Fruit fly (Drosophila melanogaster): ENCODE data around the gene sn.

The sn gene

DNA sequence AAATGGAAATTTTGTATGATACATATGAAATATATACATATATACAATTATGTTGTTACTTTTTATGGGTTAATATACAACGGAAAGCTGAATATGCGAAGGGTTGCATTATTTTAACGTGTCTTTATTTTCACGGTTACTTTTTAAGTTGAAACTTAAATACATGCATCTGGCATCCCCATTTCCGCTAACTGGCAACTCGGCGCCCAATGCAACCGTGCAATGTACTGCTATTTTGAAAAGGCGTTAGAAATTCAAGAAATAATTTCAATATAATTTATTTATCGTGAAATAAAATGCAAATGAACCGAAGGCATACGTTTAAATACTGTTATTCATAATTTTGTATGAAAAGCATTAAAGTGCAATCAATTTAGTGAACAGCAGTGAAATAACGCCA is 22.7 kb downstream of the sn start (continued):
- TF ChIP-seq tup (GFP tag; optimal IDR thresholded peaks at IDR 0.05) (no peak), rib (GFP tag; IDR thresholded peaks at IDR 0.05) (no peak), CG17612 (GFP tag; IDR thresholded peaks at IDR 0.05) (no peak)

DNA sequence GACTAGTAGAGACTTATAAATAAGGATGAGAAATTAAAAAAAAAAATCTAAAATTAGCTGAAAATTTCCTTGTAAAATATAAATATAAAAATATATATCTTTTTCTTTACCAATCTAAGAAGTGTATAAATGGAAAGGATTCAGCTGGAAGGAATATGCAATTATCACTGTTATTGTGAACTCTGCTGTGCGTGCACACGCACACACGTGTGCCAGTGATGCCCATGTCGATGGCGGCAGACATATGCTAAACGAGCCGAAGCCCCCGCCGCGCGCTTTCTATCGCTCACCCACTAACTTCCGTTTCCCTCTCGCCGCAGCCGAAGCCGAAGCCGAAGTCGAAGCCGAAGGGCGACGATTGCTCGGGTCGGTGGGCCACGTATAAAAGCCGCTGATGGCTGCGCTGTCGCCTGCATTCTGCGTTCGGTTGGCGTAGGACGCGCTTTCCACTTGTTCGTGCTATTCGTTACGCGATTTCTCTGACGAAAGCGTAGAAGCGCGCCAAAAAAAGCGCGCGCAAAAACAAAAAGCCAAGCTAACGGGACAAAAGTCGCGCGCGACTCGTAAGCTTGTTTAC is 31.4 kb downstream of the sn start, which contains the start of gene Tbh:
Gene Tbh, plus strand, starts transcription at position 527 of the 577 bp plus-strand sequence.
- TF ChIP-seq dmrt99B (tag; optimal IDR thresholded peaks at IDR 0.05) (peak; percentile 52), CG8478 (optimal IDR thresholded peaks at IDR 0.05) (no peak), NC2β (GFP tag; optimal IDR thresholded peaks at IDR 0.05) (no peak), tll (GFP tag; optimal IDR thresholded peaks at IDR 0.05) (no peak), dan (GFP tag; IDR thresholded peaks at IDR 0.05) (no peak), CG17802 (tag; optimal IDR thresholded peaks at IDR 0.05) (no peak), CG16813 (GFP tag; IDR thresholded peaks at IDR 0.05; ENCODE audit: partially characterized antibody) (no peak), CG2889 (GFP tag; IDR thresholded peaks at IDR 0.05) (no peak), Spps (tag; optimal IDR thresholded peaks at IDR 0.05) (no peak), jing (GFP tag; optimal IDR thresholded peaks at IDR 0.05) (no peak), zfh2 (GFP tag; optimal IDR thresholded peaks at IDR 0.05) (no peak), exex (tag; optimal IDR thresholded peaks at IDR 0.05) (no peak), seq (GFP tag; IDR thresholded peaks at IDR 0.05) (no peak), CG4360 (GFP tag; IDR thresholded peaks at IDR 0.05) (no peak), B-H2 (GFP tag; optimal IDR thresholded peaks at IDR 0.05) (no peak), HLH3B (GFP tag; IDR thresholded peaks at IDR 0.05) (0 out of 2 replicates have a peak, but pooled peaks have one; percentile 39), dm (GFP tag; optimal IDR thresholded peaks at IDR 0.05) (no peak), Dip3 (GFP tag; optimal IDR thresholded peaks at IDR 0.05) (no peak), CG2875 (GFP tag; optimal IDR thresholded peaks at IDR 0.05) (no peak), tin (GFP tag; optimal IDR thresholded peaks at IDR 0.05) (no peak), CG15073 (GFP tag; optimal IDR thresholded peaks at IDR 0.05) (no peak), CG17328 (GFP tag; IDR thresholded peaks at IDR 0.05) (0 out of 2 replicates have a peak, but pooled peaks have one; percentile 6), sim (GFP tag; IDR thresholded peaks at IDR 0.05) (no peak), Sox102F (GFP tag; optimal IDR thresholded peaks at IDR 0.05) (peak; percentile 38), so (GFP tag; IDR thresholded peaks at IDR 0.05) (no peak), Lim3 (GFP tag; IDR thresholded peaks at IDR 0.05) (no peak), sna (GFP tag; IDR thresholded peaks at IDR 0.05; ENCODE audit: partially characterized antibody) (no peak), Chrac-16 (GFP tag; optimal IDR thresholded peaks at IDR 0.05) (no peak), row (GFP tag; IDR thresholded peaks at IDR 0.05) (peak; percentile 63), CG8765 (GFP tag; IDR thresholded peaks at IDR 0.05) (no peak), CG10565 (GFP tag; optimal IDR thresholded peaks at IDR 0.05) (no peak), stwl (tag; optimal IDR thresholded peaks at IDR 0.05) (no peak), CG1832 (GFP tag; optimal IDR thresholded peaks at IDR 0.05) (no peak), bab2 (GFP tag; optimal IDR thresholded peaks at IDR 0.05) (no peak), Hr51 (GFP tag; optimal IDR thresholded peaks at IDR 0.05) (peak in 1 of 2 experiments; percentile 32), Nf-YA (GFP tag; IDR thresholded peaks at IDR 0.05) (no peak), CG13894 (tag; optimal IDR thresholded peaks at IDR 0.05) (peak; percentile 27), sens (GFP tag) (peak; percentile 15), CG10147 (GFP tag; optimal IDR thresholded peaks at IDR 0.05) (no peak), Nf-YB (GFP tag; optimal IDR thresholded peaks at IDR 0.05) (no peak), Vsx1 (GFP tag; optimal IDR thresholded peaks at IDR 0.05) (no peak), bsh (GFP tag; optimal IDR thresholded peaks at IDR 0.05) (peak in 1 of 2 experiments; percentile 5), Hand (GFP tag; optimal IDR thresholded peaks at IDR 0.05) (peak; percentile 16), CG8388 (GFP tag; optimal IDR thresholded peaks at IDR 0.05) (no peak), lov (optimal IDR thresholded peaks at IDR 0.05) (no peak), lov (GFP tag; IDR thresholded peaks at IDR 0.05) (0 out of 3 replicates have a peak, but pooled peaks have one; percentile 25)

All from whole organism, embryonic.